Fruit fly (Drosophila melanogaster) whole organism, embryonic: Measurements from ENCODE around the gene CG14440.

Experiments
- BtbVII ChIP-seq: fragments of 200-800 bp; sonication (Bioruptor generic); optimal IDR thresholded peaks from 3 replicates; lab custom pipeline; 2017; ENCODE audit warnings: missing biosample characterization, mild to moderate bottlenecking, missing genetic modification characterization
- CG10959 ChIP-seq: fragments of 200-800 bp; sonication (Bioruptor generic); IDR thresholded peaks from 2 replicates; pipeline ENCODE4 v1.3.6; 2022; ENCODE audit warnings: missing biosample characterization, missing genetic modification characterization
- CG12942 ChIP-seq: fragments of 200-800 bp; sonication (Bioruptor generic); optimal IDR thresholded peaks from 3 replicates; lab custom pipeline; 2016; ENCODE audit warnings: missing biosample characterization, missing genetic modification characterization
- CG17186 ChIP-seq: fragments of 200-800 bp; sonication (Bioruptor generic); optimal IDR thresholded peaks from 3 replicates; lab custom pipeline; 2017; ENCODE audit warnings: missing biosample characterization, missing genetic modification reagents, missing genetic modification characterization
- CG17612 ChIP-seq: fragments of 200-800 bp; sonication (Bioruptor generic); IDR thresholded peaks from 2 replicates; pipeline ENCODE4 v1.3.6; 2022; ENCODE audit warnings: missing biosample characterization, missing genetic modification characterization
- CG17829 ChIP-seq: fragments of 200-800 bp; optimal IDR thresholded peaks from 2 replicates; lab custom pipeline; 2019; ENCODE audit warnings: missing biosample characterization, mild to moderate bottlenecking, missing genetic modification characterization, moderate library complexity
- CG2202 ChIP-seq: fragments of 200-800 bp; sonication (Bioruptor generic); optimal IDR thresholded peaks from 2 replicates; lab custom pipeline; 2018; ENCODE audit warnings: missing biosample characterization, mild to moderate bottlenecking, missing genetic modification characterization
- CG30403 ChIP-seq: fragments of 200-800 bp; sonication (Bioruptor generic); optimal IDR thresholded peaks from 3 replicates; lab custom pipeline; 2016; ENCODE audit warnings: missing biosample characterization, missing genetic modification characterization
- CG31365 ChIP-seq: fragments of 200-800 bp; sonication (Bioruptor generic); optimal IDR thresholded peaks from 2 replicates; lab custom pipeline; 2018; ENCODE audit warnings: missing biosample characterization, mild to moderate bottlenecking, missing genetic modification characterization
- CG4282 ChIP-seq: fragments of 200-800 bp; sonication (Bioruptor generic); optimal IDR thresholded peaks from 2 replicates; lab custom pipeline; 2016; ENCODE audit warnings: missing biosample characterization, missing genetic modification characterization
- CG6683 ChIP-seq: fragments of 200-800 bp; sonication (Bioruptor generic); optimal IDR thresholded peaks from 2 replicates; lab custom pipeline; 2017; ENCODE audit warnings: missing biosample characterization, mild to moderate bottlenecking, missing genetic modification characterization, missing genetic modification reagents
- CG8924 ChIP-seq: fragments of 200-800 bp; optimal IDR thresholded peaks from 3 replicates; lab custom pipeline; 2019; ENCODE audit warnings: missing biosample characterization, mild to moderate bottlenecking, missing genetic modification characterization, moderate library complexity
- Doc2 ChIP-seq: fragments of 200-800 bp; sonication (Bioruptor generic); IDR thresholded peaks from 2 replicates; pipeline ENCODE4 v1.3.6; 2022; ENCODE audit warnings: missing biosample characterization, missing genetic modification characterization
- Dref ChIP-seq: fragments of 200-800 bp; sonication (Bioruptor generic); IDR thresholded peaks from 2 replicates; pipeline ENCODE4 v1.3.6; 2022; ENCODE audit warnings: missing biosample characterization, missing genetic modification characterization
- Drgx ChIP-seq: fragments of 200-800 bp; sonication (Bioruptor generic); IDR thresholded peaks from 2 replicates; pipeline ENCODE4 v1.3.6; 2022; ENCODE audit warnings: missing biosample characterization, missing genetic modification characterization
- ERR ChIP-seq: fragments of 200-800 bp; sonication (Bioruptor generic); optimal IDR thresholded peaks from 2 replicates; lab custom pipeline; 2016; ENCODE audit warnings: missing biosample characterization, missing genetic modification characterization
- GATAe ChIP-seq: fragments of 200-800 bp; sonication (Bioruptor generic); conservative IDR thresholded peaks from 2 replicates; pipeline ENCODE4 v1.3.6; 2022; ENCODE audit warnings: missing biosample characterization, missing genetic modification characterization
- HLH4C ChIP-seq: fragments of 200-800 bp; sonication (Bioruptor generic); IDR thresholded peaks from 3 replicates; pipeline ENCODE4 v1.3.6; 2022; ENCODE audit warnings: missing biosample characterization, missing genetic modification characterization; ENCODE audit not compliant: partially characterized antibody
- HLH54F ChIP-seq: fragments of 200-800 bp; sonication (Bioruptor generic); optimal IDR thresholded peaks from 3 replicates; lab custom pipeline; 2016; ENCODE audit warnings: missing biosample characterization, missing genetic modification characterization
- Hey ChIP-seq: fragments of 200-800 bp; sonication (Bioruptor generic); optimal IDR thresholded peaks from 3 replicates; lab custom pipeline; 2018; ENCODE audit warnings: missing biosample characterization, mild to moderate bottlenecking, missing genetic modification characterization
- Hr3 ChIP-seq: fragments of 200-800 bp; sonication (Bioruptor generic); optimal IDR thresholded peaks from 3 replicates; lab custom pipeline; 2016; ENCODE audit warnings: missing biosample characterization, missing genetic modification characterization
- Hsf ChIP-seq: fragments of 200-800 bp; sonication (Bioruptor generic); optimal IDR thresholded peaks from 3 replicates; lab custom pipeline; 2016; ENCODE audit warnings: missing biosample characterization, missing genetic modification characterization
- Lim3 ChIP-seq: fragments of 200-800 bp; sonication (Bioruptor generic); IDR thresholded peaks from 2 replicates; pipeline ENCODE4 v1.3.6; 2022; ENCODE audit warnings: missing biosample characterization, missing genetic modification characterization
- Meics ChIP-seq: fragments of 200-800 bp; sonication (Bioruptor generic); optimal IDR thresholded peaks from 2 replicates; lab custom pipeline; 2017; ENCODE audit warnings: missing biosample characterization, mild to moderate bottlenecking, missing genetic modification characterization
- Mes4 ChIP-seq: fragments of 200-800 bp; sonication (Bioruptor generic); optimal IDR thresholded peaks from 2 replicates; lab custom pipeline; 2016; ENCODE audit warnings: missing biosample characterization, missing genetic modification characterization
- Mrtf ChIP-seq: fragments of 200-800 bp; sonication (Bioruptor generic); IDR thresholded peaks from 3 replicates; pipeline ENCODE4 v1.3.6; 2022; ENCODE audit warnings: missing biosample characterization, missing genetic modification characterization
- Myb ChIP-seq: fragments of 200-800 bp; sonication (Bioruptor generic); optimal IDR thresholded peaks from 2 replicates; lab custom pipeline; 2016; ENCODE audit warnings: missing biosample characterization, missing genetic modification characterization
- NFAT ChIP-seq: fragments of 200-800 bp; sonication (Bioruptor generic); IDR thresholded peaks from 2 replicates; pipeline ENCODE4 v1.3.6; 2022; ENCODE audit warnings: missing biosample characterization, missing genetic modification characterization
- PHDP ChIP-seq: fragments of 200-800 bp; sonication (Bioruptor generic); optimal IDR thresholded peaks from 3 replicates; lab custom pipeline; 2018; ENCODE audit warnings: missing biosample characterization, mild to moderate bottlenecking, missing genetic modification characterization, moderate library complexity
- Usf ChIP-seq: fragments of 200-800 bp; sonication (Bioruptor generic); optimal IDR thresholded peaks from 2 replicates; lab custom pipeline; 2017; ENCODE audit warnings: missing genotype, missing biosample characterization, missing genetic modification characterization
- Xrp1 ChIP-seq: fragments of 200-800 bp; sonication (Bioruptor generic); IDR thresholded peaks from 2 replicates; pipeline ENCODE4 v1.3.6; 2022; ENCODE audit warnings: missing biosample characterization, missing genetic modification characterization
- bigmax ChIP-seq: fragments of 200-800 bp; sonication (Bioruptor generic); optimal IDR thresholded peaks from 2 replicates; lab custom pipeline; 2018; ENCODE audit warnings: missing biosample characterization, mild to moderate bottlenecking, missing genetic modification characterization
- bsh ChIP-seq, 2 experiments: fragments of 200-800 bp; sonication (Bioruptor generic); optimal IDR thresholded peaks; 2 replicates each; lab custom pipeline; 2017 to 2018; ENCODE audit warnings: mild to moderate bottlenecking in 2 of 2, missing biosample characterization in 2 of 2, missing genetic modification characterization in 2 of 2, moderate library complexity in 1 of 2
- cato ChIP-seq: fragments of 200-800 bp; sonication (Bioruptor generic); optimal IDR thresholded peaks from 2 replicates; lab custom pipeline; 2016; ENCODE audit warnings: missing biosample characterization, missing genetic modification characterization, borderline replicate concordance
- cg ChIP-seq: fragments of 200-800 bp; sonication (Bioruptor generic); optimal IDR thresholded peaks from 3 replicates; lab custom pipeline; 2019; ENCODE audit warnings: missing biosample characterization, mild to moderate bottlenecking, missing genetic modification characterization, moderate library complexity
- croc ChIP-seq: fragments of 200-800 bp; sonication (Bioruptor generic); conservative IDR thresholded peaks from 3 replicates; pipeline ENCODE4 v1.3.6; 2022; ENCODE audit warnings: missing biosample characterization, missing genetic modification characterization
- ems ChIP-seq: fragments of 200-800 bp; sonication (Bioruptor generic); optimal IDR thresholded peaks from 3 replicates; lab custom pipeline; 2016; ENCODE audit warnings: missing biosample characterization, missing genetic modification characterization
- fd102C ChIP-seq: fragments of 200-800 bp; sonication (Bioruptor generic); optimal IDR thresholded peaks from 2 replicates; lab custom pipeline; 2018; ENCODE audit warnings: missing biosample characterization, mild to moderate bottlenecking, missing genetic modification characterization, moderate library complexity
- gt ChIP-seq: fragments of 200-800 bp; sonication (Bioruptor generic); IDR thresholded peaks from 2 replicates; pipeline ENCODE4 v1.3.6; 2022; ENCODE audit warnings: missing biosample characterization, missing genetic modification characterization
- hth ChIP-seq: fragments of >200 bp; optimal IDR thresholded peaks from 2 replicates; lab custom pipeline; 2017; ENCODE audit warnings: inconsistent platforms
- mirr ChIP-seq: fragments of 200-800 bp; sonication (Bioruptor generic); optimal IDR thresholded peaks from 3 replicates; lab custom pipeline; 2018; ENCODE audit warnings: missing biosample characterization, mild to moderate bottlenecking, missing genetic modification characterization
- nom ChIP-seq: fragments of 200-800 bp; sonication (Bioruptor generic); optimal IDR thresholded peaks from 2 replicates; lab custom pipeline; 2017; ENCODE audit warnings: missing biosample characterization, missing genetic modification characterization, mild to moderate bottlenecking, moderate library complexity, missing genetic modification reagents
- org-1 ChIP-seq: fragments of 200-800 bp; sonication (Bioruptor generic); optimal IDR thresholded peaks from 2 replicates; lab custom pipeline; 2017; ENCODE audit warnings: missing biosample characterization, missing genetic modification characterization
- peb ChIP-seq: fragments of 200-800 bp; sonication (Bioruptor generic); IDR thresholded peaks from 2 replicates; pipeline ENCODE4 v1.3.6; 2022; ENCODE audit warnings: missing biosample characterization, missing genetic modification characterization
- ro ChIP-seq: fragments of 200-800 bp; sonication (Bioruptor generic); IDR thresholded peaks from 2 replicates; pipeline ENCODE4 v1.3.6; 2022; ENCODE audit warnings: missing biosample characterization, missing genetic modification characterization
- sc ChIP-seq, 3 experiments: fragments of >200 bp in 2 of 3; fragments of 200-800 bp in 1 of 3; sonication (Bioruptor generic) in 1 of 3; optimal IDR thresholded peaks; 2 replicates in 2 of 3; 3 replicates in 1 of 3; lab custom pipeline; 2017; ENCODE audit warnings: mild to moderate bottlenecking in 1 of 3, missing biosample characterization in 1 of 3, missing genetic modification characterization in 1 of 3, missing genetic modification reagents in 1 of 3
- scrt ChIP-seq: fragments of 200-800 bp; sonication (Bioruptor generic); optimal IDR thresholded peaks from 2 replicates; lab custom pipeline; 2018; ENCODE audit warnings: missing biosample characterization, mild to moderate bottlenecking, missing genetic modification characterization, moderate library complexity
- sd ChIP-seq: fragments of 200-800 bp; sonication (Bioruptor generic); optimal IDR thresholded peaks from 3 replicates; lab custom pipeline; 2018; ENCODE audit warnings: missing biosample characterization, mild to moderate bottlenecking, missing genetic modification characterization, moderate library complexity
- shn ChIP-seq: fragments of 200-800 bp; sonication (Bioruptor generic); optimal IDR thresholded peaks from 3 replicates; lab custom pipeline; 2016; ENCODE audit warnings: missing biosample characterization, missing genetic modification characterization
- tin ChIP-seq: fragments of 200-800 bp; sonication (Bioruptor generic); optimal IDR thresholded peaks from 3 replicates; lab custom pipeline; 2016; ENCODE audit warnings: missing biosample characterization, missing genetic modification characterization
- zen2 ChIP-seq: fragments of 200-800 bp; sonication (Bioruptor generic); IDR thresholded peaks from 3 replicates; pipeline ENCODE4 v1.3.6; 2022; ENCODE audit warnings: missing biosample characterization, missing genetic modification characterization; ENCODE audit not compliant: partially characterized antibody

Gene CG14440

DNA sequence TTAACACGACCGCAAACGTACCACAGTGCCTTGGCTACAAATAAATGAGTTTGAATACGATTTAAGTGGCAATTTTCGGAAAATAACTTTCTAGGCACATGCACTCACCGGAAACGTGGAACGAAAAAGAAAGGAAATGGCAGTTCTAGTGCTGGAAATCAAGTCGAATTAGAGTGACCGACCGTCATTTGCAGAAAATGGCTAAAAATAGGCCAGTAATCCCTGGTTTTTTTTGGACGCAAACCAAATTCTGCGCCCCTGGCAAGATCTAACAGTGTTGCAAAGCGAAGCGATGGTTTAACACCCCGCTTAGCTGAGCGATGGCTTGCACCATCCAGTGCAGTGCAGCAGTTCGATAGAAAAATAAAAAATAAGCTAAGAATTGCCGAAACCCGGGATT is 45.7 kb upstream of the CG14440 start, which contains the start of gene RpL17 (continued):
- TF ChIP-seq HLH4C (GFP tag; lab: Robert Waterston, UW) (peak; percentile 50; the same call in 1 of the 3 replicates), Xrp1 (GFP tag; lab: Robert Waterston, UW) (peak; percentile 53; the same call in 1 of the 2 replicates), ERR (GFP tag; lab: Kevin White, UChicago) (peak; percentile 75), Dref (GFP tag; lab: Robert Waterston, UW) (peak; percentile 55), ems (GFP tag; lab: Kevin White, UChicago) (peak; percentile 49), CG17829 (tag; lab: Kevin White, UChicago) (peak; percentile 10), Meics (GFP tag; lab: Kevin White, UChicago) (peak; percentile 91), fd102C (GFP tag; lab: Kevin White, UChicago) (peak; percentile 74), sd (tag; lab: Kevin White, UChicago) (no peak), GATAe (GFP tag; lab: Robert Waterston, UW) (no peak; the same call in 1 of the 2 replicates), CG2202 (tag; lab: Kevin White, UChicago) (peak; percentile 77), scrt (GFP tag; lab: Kevin White, UChicago) (peak; percentile 71), hth (lab: Kevin White, UChicago) (no peak), CG17612 (GFP tag; lab: Robert Waterston, UW) (no peak), HLH54F (peak; percentile 77), CG12942 (GFP tag; lab: Kevin White, UChicago) (peak; percentile 80), Mrtf (peak; percentile 71; the same call in 2 of the 3 replicates), bsh (GFP tag; optimal IDR thresholded peaks at IDR 0.05; lab: Kevin White, UChicago) (peak in 1 of 2 experiments; percentile 63), zen2 (GFP tag; lab: Robert Waterston, UW) (no peak), tin (GFP tag; lab: Kevin White, UChicago) (peak; percentile 61), NFAT (GFP tag; lab: Robert Waterston, UW) (peak; percentile 83), Drgx (GFP tag; lab: Robert Waterston, UW) (peak; percentile 64), Usf (GFP tag; lab: Kevin White, UChicago) (peak; percentile 80), mirr (GFP tag; lab: Kevin White, UChicago) (peak; percentile 79), shn (GFP tag; lab: Kevin White, UChicago) (peak; percentile 88), peb (GFP tag; lab: Robert Waterston, UW) (peak; percentile 54), CG6683 (GFP tag; lab: Kevin White, UChicago) (peak; percentile 72), CG31365 (tag; lab: Kevin White, UChicago) (peak; percentile 62), PHDP (tag; lab: Kevin White, UChicago) (peak; percentile 87), cg (GFP tag; lab: Kevin White, UChicago) (no peak), Hr3 (GFP tag; lab: Kevin White, UChicago) (peak; percentile 36), bigmax (GFP tag; lab: Kevin White, UChicago) (no peak), ro (GFP tag; lab: Robert Waterston, UW) (no peak), Hey (peak; percentile 86), CG10959 (GFP tag; lab: Robert Waterston, UW) (peak; percentile 67), cato (GFP tag; lab: Kevin White, UChicago) (peak; percentile 38), CG8924 (peak; percentile 51), sc (optimal IDR thresholded peaks at IDR 0.05; lab: Kevin White, UChicago) (no peak), sc (GFP tag; optimal IDR thresholded peaks at IDR 0.05; lab: Kevin White, UChicago) (peak; percentile 45), croc (GFP tag; lab: Robert Waterston, UW) (peak; percentile 66), Hsf (GFP tag; lab: Kevin White, UChicago) (peak; percentile 77), gt (GFP tag; lab: Robert Waterston, UW) (peak; percentile 42; the same call in 1 of the 2 replicates), Doc2 (peak; percentile 23; the same call in 1 of the 2 replicates), org-1 (GFP tag; lab: Kevin White, UChicago) (peak; percentile 87), BtbVII (GFP tag; lab: Kevin White, UChicago) (peak; percentile 87), CG4282 (GFP tag; lab: Kevin White, UChicago) (peak; percentile 86), nom (peak; percentile 74), Lim3 (GFP tag; lab: Robert Waterston, UW) (no peak), Myb (GFP tag; lab: Kevin White, UChicago) (peak; percentile 69), CG30403 (GFP tag; lab: Kevin White, UChicago) (peak; percentile 74), CG17186 (peak; percentile 46), Mes4 (GFP tag; lab: Kevin White, UChicago) (peak; percentile 93)
